Fruit fly (Drosophila melanogaster) whole organism, embryonic: Measurements from ENCODE around the gene CG14854.

ENCODE experiments used
- Adf1 ChIP-seq: fragments of 200-800 bp; sonication (Bioruptor generic); IDR thresholded peaks from 2 replicates; pipeline ENCODE4 v1.3.6; 2022; ENCODE audit warnings: missing biosample characterization, missing genetic modification characterization
- Antp ChIP-seq: fragments of 200-800 bp; sonication (Bioruptor generic); optimal IDR thresholded peaks from 3 replicates; lab custom pipeline; 2016; ENCODE audit warnings: missing biosample characterization, missing genetic modification characterization
- Asciz ChIP-seq: fragments of 200-800 bp; sonication (Bioruptor generic); optimal IDR thresholded peaks from 2 replicates; lab custom pipeline; 2017; ENCODE audit warnings: missing biosample characterization, mild to moderate bottlenecking, missing genetic modification characterization, missing genetic modification reagents
- B-H1 ChIP-seq: fragments of 200-800 bp; sonication (Bioruptor generic); IDR thresholded peaks from 3 replicates; pipeline ENCODE4 v1.3.6; 2022; ENCODE audit warnings: missing biosample characterization, missing genetic modification characterization
- B-H2 ChIP-seq: fragments of 200-800 bp; sonication (Bioruptor generic); optimal IDR thresholded peaks from 2 replicates; lab custom pipeline; 2018; ENCODE audit warnings: missing biosample characterization, mild to moderate bottlenecking, missing genetic modification characterization
- CG10321 ChIP-seq: fragments of 200-800 bp; sonication (Bioruptor generic); IDR thresholded peaks from 2 replicates; pipeline ENCODE4 v1.3.6; 2022; ENCODE audit warnings: missing biosample characterization, missing genetic modification characterization
- CG11398 ChIP-seq: fragments of 200-800 bp; sonication (Bioruptor generic); optimal IDR thresholded peaks from 2 replicates; lab custom pipeline; 2016; ENCODE audit warnings: missing biosample characterization, missing genetic modification characterization
- CG12659 ChIP-seq: fragments of 200-800 bp; sonication (Bioruptor generic); optimal IDR thresholded peaks from 3 replicates; lab custom pipeline; 2017; ENCODE audit warnings: mild to moderate bottlenecking, missing biosample characterization, missing genetic modification reagents, missing genetic modification characterization
- CG14860 ChIP-seq: fragments of 200-800 bp; sonication (Bioruptor generic); IDR thresholded peaks from 3 replicates; pipeline ENCODE4 v1.3.6; 2022; ENCODE audit warnings: missing biosample characterization, missing genetic modification characterization; ENCODE audit not compliant: partially characterized antibody
- CG1602 ChIP-seq: fragments of 200-800 bp; sonication (Bioruptor generic); optimal IDR thresholded peaks from 3 replicates; lab custom pipeline; 2016; ENCODE audit warnings: missing biosample characterization, missing genetic modification characterization
- CG17802 ChIP-seq: fragments of 200-800 bp; sonication (Bioruptor generic); optimal IDR thresholded peaks from 2 replicates; lab custom pipeline; 2018; ENCODE audit warnings: missing biosample characterization, mild to moderate bottlenecking, missing genetic modification characterization, moderate library complexity
- CG31441 ChIP-seq: fragments of 200-800 bp; sonication (Bioruptor generic); IDR thresholded peaks from 2 replicates; pipeline ENCODE4 v1.3.6; 2022; ENCODE audit warnings: missing biosample characterization, missing genetic modification characterization
- CG3163 ChIP-seq: fragments of 200-800 bp; sonication (Bioruptor generic); optimal IDR thresholded peaks from 3 replicates; lab custom pipeline; 2016; ENCODE audit warnings: missing biosample characterization, missing genetic modification characterization
- CG32767 ChIP-seq: fragments of 200-800 bp; sonication (Bioruptor generic); IDR thresholded peaks from 2 replicates; pipeline ENCODE4 v1.3.6; 2022; ENCODE audit warnings: missing biosample characterization, missing genetic modification characterization
- CG33213 ChIP-seq: fragments of 200-800 bp; sonication (Bioruptor generic); optimal IDR thresholded peaks from 3 replicates; lab custom pipeline; 2016; ENCODE audit warnings: missing biosample characterization, missing genetic modification characterization
- CG33557 ChIP-seq: fragments of 200-800 bp; sonication (Bioruptor generic); optimal IDR thresholded peaks from 2 replicates; lab custom pipeline; 2019; ENCODE audit warnings: missing biosample characterization, mild to moderate bottlenecking, missing genetic modification characterization, moderate library complexity
- CG3847 ChIP-seq: fragments of 200-800 bp; sonication (Bioruptor generic); IDR thresholded peaks from 2 replicates; pipeline ENCODE4 v1.3.6; 2022; ENCODE audit warnings: missing biosample characterization, missing genetic modification characterization
- CG6654 ChIP-seq: fragments of 200-800 bp; sonication (Bioruptor generic); optimal IDR thresholded peaks from 2 replicates; lab custom pipeline; 2017; ENCODE audit warnings: missing biosample characterization, mild to moderate bottlenecking, missing genetic modification characterization
- CG6683 ChIP-seq: fragments of 200-800 bp; sonication (Bioruptor generic); optimal IDR thresholded peaks from 2 replicates; lab custom pipeline; 2017; ENCODE audit warnings: missing biosample characterization, mild to moderate bottlenecking, missing genetic modification characterization, missing genetic modification reagents
- CG6813 ChIP-seq: fragments of 200-800 bp; sonication (Bioruptor generic); optimal IDR thresholded peaks from 2 replicates; lab custom pipeline; 2017; ENCODE audit warnings: missing biosample characterization, missing genetic modification characterization, mild to moderate bottlenecking, moderate library complexity, missing genetic modification reagents
- CrebB ChIP-seq: fragments of 200-800 bp; sonication (Bioruptor generic); optimal IDR thresholded peaks from 3 replicates; lab custom pipeline; 2018; ENCODE audit warnings: missing biosample characterization, mild to moderate bottlenecking, missing genetic modification characterization
- Elba2 ChIP-seq: fragments of 200-800 bp; sonication (Bioruptor generic); optimal IDR thresholded peaks from 3 replicates; lab custom pipeline; 2016; ENCODE audit warnings: missing biosample characterization, missing genetic modification characterization
- Ets65A ChIP-seq: fragments of 200-800 bp; sonication (Bioruptor generic); peaks from one replicate; lab custom pipeline; 2016; ENCODE audit warnings: missing biosample characterization, missing genetic modification characterization
- HLH4C ChIP-seq: fragments of 200-800 bp; sonication (Bioruptor generic); IDR thresholded peaks from 3 replicates; pipeline ENCODE4 v1.3.6; 2022; ENCODE audit warnings: missing biosample characterization, missing genetic modification characterization; ENCODE audit not compliant: partially characterized antibody
- Mrtf ChIP-seq: fragments of 200-800 bp; sonication (Bioruptor generic); IDR thresholded peaks from 3 replicates; pipeline ENCODE4 v1.3.6; 2022; ENCODE audit warnings: missing biosample characterization, missing genetic modification characterization
- Neu2 ChIP-seq: fragments of 200-800 bp; sonication (Bioruptor generic); optimal IDR thresholded peaks from 3 replicates; lab custom pipeline; 2016; ENCODE audit warnings: missing biosample characterization, missing genetic modification characterization, borderline replicate concordance
- Sox102F ChIP-seq: fragments of 200-800 bp; sonication (Bioruptor generic); optimal IDR thresholded peaks from 2 replicates; lab custom pipeline; 2018; ENCODE audit warnings: missing biosample characterization, mild to moderate bottlenecking, missing genetic modification characterization, moderate library complexity
- Spps ChIP-seq: fragments of 200-800 bp; sonication (Bioruptor generic); optimal IDR thresholded peaks from 2 replicates; lab custom pipeline; 2018; ENCODE audit warnings: missing biosample characterization, mild to moderate bottlenecking, missing genetic modification characterization
- Sry-β ChIP-seq: fragments of 200-800 bp; sonication (Bioruptor generic); optimal IDR thresholded peaks from 2 replicates; lab custom pipeline; 2018; ENCODE audit warnings: missing biosample characterization, mild to moderate bottlenecking, missing genetic modification characterization, moderate library complexity
- dmrt99B ChIP-seq: fragments of 200-800 bp; sonication (Bioruptor generic); optimal IDR thresholded peaks from 2 replicates; lab custom pipeline; 2018; ENCODE audit warnings: missing biosample characterization, mild to moderate bottlenecking, missing genetic modification characterization, moderate library complexity
- ewg ChIP-seq: fragments of 200-800 bp; sonication (Bioruptor generic); optimal IDR thresholded peaks from 3 replicates; lab custom pipeline; 2017; ENCODE audit warnings: mild to moderate bottlenecking, missing biosample characterization, missing genetic modification reagents, missing genetic modification characterization
- gce ChIP-seq: fragments of 200-800 bp; sonication (Bioruptor generic); IDR thresholded peaks from 3 replicates; pipeline ENCODE4 v1.3.6; 2022; ENCODE audit warnings: missing biosample characterization, missing genetic modification characterization
- gsb-n ChIP-seq: fragments of 200-800 bp; sonication (Bioruptor generic); optimal IDR thresholded peaks from 3 replicates; lab custom pipeline; 2018; ENCODE audit warnings: missing biosample characterization, mild to moderate bottlenecking, missing genetic modification characterization
- hkb ChIP-seq, 2 experiments: fragments of 200-800 bp in 1 of 2; fragments of >200 bp in 1 of 2; sonication (Bioruptor generic) in 1 of 2; IDR thresholded peaks in 1 of 2; optimal IDR thresholded peaks in 1 of 2; 2 replicates each; pipeline versions ENCODE4 v1.3.6 to Lab custom; 2017 to 2022; ENCODE audit warnings: missing biosample characterization in 1 of 2, missing genetic modification characterization in 1 of 2
- jigr1 ChIP-seq: fragments of 200-800 bp; sonication (Bioruptor generic); IDR thresholded peaks from 3 replicates; pipeline ENCODE4 v1.3.6; 2022; ENCODE audit warnings: missing biosample characterization, missing genetic modification characterization
- maf-S ChIP-seq: fragments of 200-800 bp; sonication (Bioruptor generic); optimal IDR thresholded peaks from 2 replicates; lab custom pipeline; 2016; ENCODE audit warnings: missing biosample characterization, missing genetic modification characterization
- mirr ChIP-seq: fragments of 200-800 bp; sonication (Bioruptor generic); optimal IDR thresholded peaks from 3 replicates; lab custom pipeline; 2018; ENCODE audit warnings: missing biosample characterization, mild to moderate bottlenecking, missing genetic modification characterization
- nerfin-1 ChIP-seq: fragments of 200-800 bp; sonication (Bioruptor generic); optimal IDR thresholded peaks from 3 replicates; lab custom pipeline; 2019; ENCODE audit warnings: missing biosample characterization, mild to moderate bottlenecking, missing genetic modification characterization, moderate library complexity
- ro ChIP-seq: fragments of 200-800 bp; sonication (Bioruptor generic); IDR thresholded peaks from 2 replicates; pipeline ENCODE4 v1.3.6; 2022; ENCODE audit warnings: missing biosample characterization, missing genetic modification characterization
- schlank ChIP-seq: fragments of 200-800 bp; sonication (Bioruptor generic); optimal IDR thresholded peaks from 2 replicates; lab custom pipeline; 2018; ENCODE audit warnings: missing biosample characterization, mild to moderate bottlenecking, missing genetic modification characterization
- stc ChIP-seq: fragments of 200-800 bp; sonication (Bioruptor generic); IDR thresholded peaks from 2 replicates; pipeline ENCODE4 v1.3.6; 2022; ENCODE audit warnings: missing biosample characterization, missing genetic modification characterization
- tna ChIP-seq: fragments of 200-800 bp; sonication (Bioruptor generic); IDR thresholded peaks from 2 replicates; pipeline ENCODE4 v1.3.6; 2022; ENCODE audit warnings: missing biosample characterization, missing genetic modification characterization; ENCODE audit not compliant: partially characterized antibody
- trem ChIP-seq: fragments of 200-800 bp; optimal IDR thresholded peaks from 3 replicates; lab custom pipeline; 2019; ENCODE audit warnings: missing biosample characterization, mild to moderate bottlenecking, missing genetic modification characterization, moderate library complexity
- ttk ChIP-seq: fragments of 200-800 bp; sonication (Bioruptor generic); IDR thresholded peaks from 2 replicates; pipeline ENCODE4 v2.1.2; 2022; ENCODE audit warnings: missing biosample characterization, missing genetic modification characterization
- tx ChIP-seq: fragments of 200-800 bp; sonication (Bioruptor generic); optimal IDR thresholded peaks from 2 replicates; lab custom pipeline; 2016; ENCODE audit warnings: missing biosample characterization, missing genetic modification characterization
- wdn ChIP-seq: fragments of 200-800 bp; sonication (Bioruptor generic); IDR thresholded peaks from 2 replicates; pipeline ENCODE4 v1.3.6; 2022; ENCODE audit warnings: missing biosample characterization, missing genetic modification characterization

The CG14854 gene

DNA sequence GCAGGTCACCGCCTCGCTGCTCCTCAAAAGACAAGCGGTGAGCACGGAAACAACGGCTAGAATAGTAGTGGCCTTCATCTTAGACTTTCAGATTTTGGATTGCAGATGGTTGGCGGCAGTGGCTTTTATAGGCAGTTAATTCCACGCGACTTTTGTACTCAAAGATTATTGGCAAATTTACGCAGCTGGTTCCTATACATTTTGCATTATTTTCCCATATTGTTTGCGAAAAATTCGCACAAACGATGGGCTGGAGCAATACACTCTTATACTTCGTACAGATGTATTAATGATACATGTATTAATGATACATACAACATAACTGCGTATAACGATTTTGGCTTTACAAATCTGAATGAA is 4.8 kb upstream of the CG14854 start, which contains the start of gene CG8087:
Gene CG8087 (minus strand): TSS at position 101 of the 360 bp plus-strand sequence.
- TF ChIP-seq jigr1 = no peak
- no peak for TF ChIP-seq wdn (GFP tag; lab: Robert Waterston, UW)
- TF ChIP-seq Neu2 = no peak
- no peak for TF ChIP-seq maf-S
- no peak for TF ChIP-seq Adf1 (GFP tag; lab: Robert Waterston, UW)

DNA sequence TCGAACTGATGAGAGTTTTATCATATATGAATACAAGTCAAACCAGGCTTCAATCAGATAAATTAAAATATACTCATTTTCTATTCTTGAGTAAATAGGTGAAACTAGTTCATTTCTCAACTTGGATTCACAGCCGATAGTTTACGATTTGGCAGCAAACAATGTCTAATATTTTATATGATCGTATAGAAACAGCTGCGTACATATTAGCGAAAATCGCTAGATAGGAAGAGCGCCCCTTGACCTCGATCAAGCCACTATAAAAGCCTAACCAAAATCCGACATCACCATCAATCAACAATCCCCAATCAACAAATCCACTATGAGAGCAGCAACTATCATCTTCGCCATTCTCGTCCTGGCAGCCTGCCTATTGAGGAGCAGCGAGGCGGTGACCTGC is 2.2 kb upstream of the CG14854 start, which contains the start of gene CG14851:
Gene CG14851 (plus strand): TSS at position 301 of the 400 bp plus-strand sequence.
- no peak for TF ChIP-seq CG10321 (GFP tag; lab: Robert Waterston, UW)
- TF ChIP-seq Ets65A (GFP tag; lab: Kevin White, UChicago) = peak; percentile 44
- 0 out of 3 replicates have a peak, but pooled peaks have one; percentile 18 for TF ChIP-seq CG14860

DNA sequence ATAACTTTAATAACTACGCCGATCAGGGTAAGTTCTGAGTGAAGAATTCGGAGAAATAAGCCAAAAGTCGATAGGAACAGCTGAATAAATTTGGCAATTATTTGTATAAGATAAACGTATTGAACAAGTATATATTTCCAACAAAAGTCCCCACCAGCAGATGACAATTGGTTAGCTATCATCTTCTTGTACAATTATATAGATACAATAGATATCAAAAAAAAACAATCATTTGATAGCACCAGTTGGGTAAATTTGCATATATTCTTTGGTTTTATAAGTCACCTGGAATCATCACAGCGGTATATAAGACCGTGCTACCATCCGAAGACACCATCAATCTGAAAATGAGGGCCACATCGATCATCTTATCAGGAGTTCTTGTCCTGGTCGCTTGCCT is 781 bp upstream of the CG14854 start, which contains the start of gene Jig:
Gene Jig (plus strand): TSS at position 301 of the 400 bp plus-strand sequence.
- no peak for TF ChIP-seq tna (GFP tag; lab: Robert Waterston, UW)
- TF ChIP-seq tx (GFP tag; lab: Kevin White, UChicago) = no peak
- TF ChIP-seq mirr = no peak
- TF ChIP-seq ttk = no peak
- no peak for TF ChIP-seq CG3847 (GFP tag; lab: Robert Waterston, UW)
- TF ChIP-seq hkb (optimal IDR thresholded peaks at IDR 0.05; lab: Kevin White, UChicago) = no peak
- TF ChIP-seq hkb (GFP tag; IDR thresholded peaks at IDR 0.05; lab: Robert Waterston, UW) = no peak
- TF ChIP-seq CG11398 (GFP tag; lab: Kevin White, UChicago) = no peak
- no peak for TF ChIP-seq CG33557
- no peak for TF ChIP-seq Mrtf (GFP tag; lab: Robert Waterston, UW)
- TF ChIP-seq gsb-n = no peak
- no peak for TF ChIP-seq nerfin-1 (tag; lab: Kevin White, UChicago)
- TF ChIP-seq Antp = no peak
- TF ChIP-seq stc (GFP tag; lab: Robert Waterston, UW) = no peak
- no peak for TF ChIP-seq gce (GFP tag; lab: Robert Waterston, UW)
- no peak for TF ChIP-seq schlank
- TF ChIP-seq Sox102F (GFP tag; lab: Kevin White, UChicago) = no peak
- TF ChIP-seq Elba2 (GFP tag; lab: Kevin White, UChicago) = no peak
- no peak for TF ChIP-seq CG1602
- TF ChIP-seq, all 482 proteins: peak for 0

DNA sequence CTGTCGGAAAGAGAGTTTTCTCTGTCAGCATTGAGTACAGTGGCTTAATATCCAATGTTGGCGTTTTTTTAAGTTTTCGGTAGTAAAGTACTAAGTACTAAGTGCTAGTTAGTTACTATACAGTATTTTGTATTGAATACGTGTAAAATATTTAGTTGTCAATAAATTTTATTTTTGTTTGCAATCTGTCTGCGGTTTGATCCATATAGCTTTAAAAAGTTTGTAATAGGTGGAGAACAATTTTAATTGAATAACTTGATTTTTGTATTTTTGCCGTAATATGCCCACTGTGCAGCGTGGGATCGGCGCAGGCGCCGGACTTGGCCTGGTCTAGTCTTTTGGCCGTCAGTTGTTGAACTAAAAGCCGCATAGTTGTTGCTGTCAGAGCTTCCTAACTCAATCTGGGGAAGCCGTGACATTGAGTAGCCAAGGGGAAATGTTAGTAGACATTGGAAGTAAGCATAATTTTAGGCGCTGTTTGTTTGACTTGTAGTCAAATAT is 1.4 kb downstream of the CG14854 start:
- TF ChIP-seq CG6683 (peak; percentile 92), Asciz (GFP tag; lab: Kevin White, UChicago) (peak; percentile 93), B-H2 (GFP tag; lab: Kevin White, UChicago) (peak; percentile 91), CG32767 (GFP tag; lab: Robert Waterston, UW) (peak; percentile 89), CrebB (tag; lab: Kevin White, UChicago) (peak; percentile 77), ro (GFP tag; lab: Robert Waterston, UW) (peak; percentile 54; the same call in 1 of the 2 replicates), CG6654 (GFP tag; lab: Kevin White, UChicago) (peak; percentile 76), ewg (GFP tag; lab: Kevin White, UChicago) (peak; percentile 96), CG6813 (GFP tag; lab: Kevin White, UChicago) (peak; percentile 86), CG12659 (GFP tag; lab: Kevin White, UChicago) (peak; percentile 95), Sry-β (GFP tag; lab: Kevin White, UChicago) (peak; percentile 39), CG33213 (GFP tag; lab: Kevin White, UChicago) (peak; percentile 78), CG3163 (peak; percentile 89), trem (tag; lab: Kevin White, UChicago) (peak; percentile 73), CG17802 (tag; lab: Kevin White, UChicago) (peak; percentile 71), CG31441 (GFP tag; lab: Robert Waterston, UW) (peak; percentile 96), B-H1 (GFP tag; lab: Robert Waterston, UW) (peak; percentile 83), HLH4C (GFP tag; lab: Robert Waterston, UW) (peak; percentile 42; the same call in 1 of the 3 replicates), tna (GFP tag; lab: Robert Waterston, UW) (peak; percentile 36; the same call in 1 of the 2 replicates), Spps (tag; lab: Kevin White, UChicago) (no peak), dmrt99B (tag; lab: Kevin White, UChicago) (peak; percentile 96), gsb-n (peak; percentile 84)
